Worm (Caenorhabditis elegans): ENCODE measurements around the gene C50A2.3.

Gene C50A2.3

DNA sequence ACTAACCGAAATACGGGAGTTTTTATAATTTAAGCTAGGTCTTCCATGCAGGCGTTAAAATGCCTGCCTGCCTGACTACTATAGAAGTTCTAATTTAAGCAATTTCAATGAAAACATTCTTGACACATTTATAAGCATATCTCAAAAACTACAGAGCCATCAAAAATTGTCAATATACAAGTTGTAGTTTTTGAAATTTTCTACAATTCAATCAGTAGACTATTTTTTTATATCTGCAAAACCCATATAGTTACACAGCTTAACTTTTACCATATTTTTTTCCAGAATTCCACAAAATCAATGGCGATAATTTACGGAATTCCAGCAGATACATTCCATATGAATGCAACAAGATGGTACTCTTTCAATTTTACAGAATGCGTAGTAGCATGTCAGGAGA lies 5.3 kb upstream of the C50A2.3 start, which contains the start of gene C50A2.7:
TSS of gene C50A2.7 (plus strand) at position 301 of the 400 bp plus-strand sequence.
- TF ChIP-seq ZK546.5 (tag; optimal IDR thresholded peaks at IDR 0.05), result no peak
- no peak for TF ChIP-seq egl-27 (tag; optimal IDR thresholded peaks at IDR 0.05)
- no peak for TF ChIP-seq fkh-10 (GFP tag; optimal IDR thresholded peaks at IDR 0.05)
- TF ChIP-seq nhr-12 (tag; optimal IDR thresholded peaks at IDR 0.05), result no peak
- no peak for TF ChIP-seq nhr-237 (tag; optimal IDR thresholded peaks at IDR 0.05)
- TF ChIP-seq fos-1 (tag; optimal IDR thresholded peaks at IDR 0.05), result no peak
- TF ChIP-seq ceh-9 (tag; optimal IDR thresholded peaks at IDR 0.05), result no peak
- no peak for TF ChIP-seq fkh-2 (tag; optimal IDR thresholded peaks at IDR 0.05)
- TF ChIP-seq nhr-11 (tag; optimal IDR thresholded peaks at IDR 0.05), result no peak
- no peak for TF ChIP-seq nfya-1 (tag; optimal IDR thresholded peaks at IDR 0.05; ENCODE audit: insufficient read depth)

DNA sequence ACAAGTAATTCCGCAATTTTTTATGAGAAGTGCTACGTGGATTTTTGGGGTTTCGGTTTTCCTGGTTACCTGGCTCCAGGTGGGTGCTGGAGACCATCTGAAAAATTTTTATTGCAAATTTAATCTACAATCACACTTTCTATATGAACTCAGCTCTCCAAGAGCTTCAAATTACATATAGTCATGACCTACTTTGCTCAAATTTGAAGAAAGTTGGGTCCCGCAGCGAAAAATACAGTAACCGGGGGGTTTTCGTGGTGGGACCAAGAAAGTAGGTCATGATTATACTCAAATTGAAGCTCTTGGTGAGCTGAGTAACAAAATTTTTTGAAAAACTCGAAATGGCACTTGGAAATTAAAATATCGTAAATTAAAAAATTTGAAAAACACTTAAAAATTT lies 2.6 kb upstream of the C50A2.3 start, which contains the start of gene ets-8:
TSS of gene ets-8 (minus strand) at position 101 of the 400 bp plus-strand sequence.
- TF ChIP-seq eor-1 (tag; optimal IDR thresholded peaks at IDR 0.05), result no peak
- no peak for TF ChIP-seq nhr-67 (tag; optimal IDR thresholded peaks at IDR 0.05)
- TF ChIP-seq ama-1 (optimal IDR thresholded peaks at IDR 0.05), result no peak
- no peak for TF ChIP-seq fos-1 (tag; optimal IDR thresholded peaks at IDR 0.05)
- TF ChIP-seq ceh-16 (tag; optimal IDR thresholded peaks at IDR 0.05), result no peak
- TF ChIP-seq lin-15B (tag; optimal IDR thresholded peaks at IDR 0.05), result no peak
- TF ChIP-seq nhr-12 (tag; optimal IDR thresholded peaks at IDR 0.05), result no peak
- no peak for TF ChIP-seq nhr-11 (tag; optimal IDR thresholded peaks at IDR 0.05)
- TF ChIP-seq nhr-28 (tag; optimal IDR thresholded peaks at IDR 0.05), result no peak
- TF ChIP-seq egl-5 (tag; optimal IDR thresholded peaks at IDR 0.05), result no peak
- TF ChIP-seq ceh-28 (tag; optimal IDR thresholded peaks at IDR 0.05), result no peak
- no peak for TF ChIP-seq skn-1 (tag; optimal IDR thresholded peaks at IDR 0.05)
- no peak for TF ChIP-seq mml-1 (tag; optimal IDR thresholded peaks at IDR 0.05)
- no peak for TF ChIP-seq elt-3 (tag; optimal IDR thresholded peaks at IDR 0.05)
- TF ChIP-seq tbx-2 (tag; optimal IDR thresholded peaks at IDR 0.05), result no peak
- TF ChIP-seq nhr-237 (tag; optimal IDR thresholded peaks at IDR 0.05), result no peak
- no peak for TF ChIP-seq daf-12 (tag; optimal IDR thresholded peaks at IDR 0.05)
- no peak for TF ChIP-seq hmg-11 (tag; optimal IDR thresholded peaks at IDR 0.05)

DNA sequence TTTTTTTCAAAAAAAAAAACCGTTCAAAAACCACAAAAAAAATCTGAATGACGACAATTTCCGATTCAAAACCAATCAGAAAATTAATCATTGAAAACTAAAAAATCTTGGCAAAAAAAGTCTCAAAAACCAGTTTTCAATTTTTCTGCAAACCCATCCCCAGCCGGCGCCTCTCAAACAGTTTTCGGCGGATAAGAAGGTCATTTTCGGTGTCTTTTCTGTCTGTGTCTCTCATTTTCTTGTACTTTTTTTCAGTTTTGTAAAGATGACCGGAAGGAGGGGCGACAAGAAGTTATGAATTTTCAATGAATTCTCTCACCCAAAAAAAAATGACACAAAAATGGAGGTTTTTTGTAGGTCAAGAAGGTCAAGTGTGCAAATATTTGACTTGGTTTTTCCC lies 2.6 kb downstream of the C50A2.3 start:
- TF ChIP-seq ZK546.5 (tag; optimal IDR thresholded peaks at IDR 0.05) (no peak), nhr-25 (tag; optimal IDR thresholded peaks at IDR 0.05) (peak; percentile 29)

DNA sequence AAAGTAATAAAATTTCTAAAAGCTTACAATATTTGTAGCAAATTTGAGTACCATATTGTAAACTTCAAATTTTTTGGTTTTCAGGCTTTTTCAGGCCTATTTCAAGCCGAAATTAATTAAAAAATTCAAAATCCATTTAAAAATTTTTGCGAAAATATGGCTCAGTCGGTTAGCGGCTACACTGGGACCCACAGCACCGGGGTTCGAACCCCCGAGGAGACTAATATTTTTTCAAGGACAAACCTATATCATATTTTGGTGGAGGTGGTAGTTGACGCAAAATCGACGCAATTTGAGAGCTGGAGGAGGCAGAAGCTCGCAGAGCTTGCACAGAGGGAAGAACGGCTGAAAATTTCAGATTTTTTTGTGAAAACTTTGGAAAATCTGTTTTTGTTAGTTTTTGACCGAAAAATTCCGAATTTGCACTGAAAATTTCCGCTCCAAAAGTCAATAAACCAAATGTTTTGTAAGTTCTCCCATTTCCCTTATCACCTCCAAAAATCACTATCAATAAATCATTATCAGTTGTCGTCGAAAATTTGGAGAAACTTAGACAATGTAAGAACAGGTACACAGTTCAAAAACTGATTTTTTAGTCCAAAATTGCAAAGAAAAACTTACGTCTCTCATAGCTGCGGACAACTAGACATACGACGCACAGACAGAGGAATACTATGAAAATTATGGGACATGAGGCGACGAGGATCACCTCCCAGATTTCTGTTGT lies 9.2 kb downstream of the C50A2.3 start:
- TF ChIP-seq elt-2 (tag; optimal IDR thresholded peaks at IDR 0.05) (peak; percentile 75), fkh-2 (tag; optimal IDR thresholded peaks at IDR 0.05) (no peak), R02D3.7 (tag; optimal IDR thresholded peaks at IDR 0.05) (no peak), pha-4 (tag; optimal IDR thresholded peaks at IDR 0.05) (peak; percentile 21), pqm-1 (tag; optimal IDR thresholded peaks at IDR 0.05) (peak; percentile 53)

DNA sequence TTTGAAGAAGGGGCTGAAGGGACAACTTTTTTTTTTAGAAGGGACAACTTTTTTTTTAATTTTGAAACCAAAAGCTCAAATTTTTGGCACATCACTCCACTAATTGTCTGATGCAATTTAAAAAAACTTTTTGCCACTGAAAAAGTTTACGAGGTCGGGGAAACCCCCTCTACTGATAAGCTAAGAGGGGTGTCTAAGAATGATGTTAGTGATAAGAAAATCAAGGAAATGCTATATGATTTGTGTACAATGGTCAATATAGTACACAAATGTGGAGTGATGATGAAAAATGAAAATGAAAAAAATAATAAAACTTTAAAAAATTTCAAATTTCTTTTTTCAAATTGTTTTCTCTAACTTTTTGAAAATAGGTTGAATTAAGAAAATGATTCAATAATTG lies 10.2 kb downstream of the C50A2.3 start:
- TF ChIP-seq pqm-1 (tag; optimal IDR thresholded peaks at IDR 0.05) (peak; percentile 92), elt-2 (tag; optimal IDR thresholded peaks at IDR 0.05) (peak; percentile 90), unc-39 (tag; optimal IDR thresholded peaks at IDR 0.05) (no peak), snpc-4 (tag; optimal IDR thresholded peaks at IDR 0.05) (no peak), nhr-28 (tag; optimal IDR thresholded peaks at IDR 0.05) (no peak), lin-39 (tag; optimal IDR thresholded peaks at IDR 0.05) (no peak), ZK546.5 (tag; optimal IDR thresholded peaks at IDR 0.05) (no peak), pha-4 (tag; optimal IDR thresholded peaks at IDR 0.05) (peak; percentile 60), R02D3.7 (tag; optimal IDR thresholded peaks at IDR 0.05) (no peak)

DNA sequence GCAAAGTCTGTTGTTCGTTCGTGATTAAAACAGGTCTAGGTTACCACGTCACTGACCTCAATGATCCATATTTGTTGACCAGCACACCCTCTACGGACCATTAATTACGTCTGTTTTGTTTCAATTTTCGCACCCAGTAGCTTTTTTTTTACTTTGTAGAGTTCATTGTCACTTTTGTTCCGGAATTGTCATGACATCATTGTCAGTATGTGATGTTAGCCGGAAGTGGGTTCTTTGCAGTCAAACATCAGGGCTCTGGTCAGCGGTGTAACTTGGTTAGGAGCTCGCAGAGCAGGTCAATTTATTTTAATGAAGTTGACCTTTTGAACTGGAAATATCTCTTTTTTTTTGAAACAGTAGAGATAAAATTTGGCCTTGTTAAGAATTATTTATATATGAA lies 21.2 kb downstream of the C50A2.3 start, which contains the start of gene C44B12.6:
TSS of gene C44B12.6 (minus strand) at position 101 of the 400 bp plus-strand sequence.
- TF ChIP-seq zag-1 (tag; optimal IDR thresholded peaks at IDR 0.05), result no peak
- TF ChIP-seq nhr-43 (tag; optimal IDR thresholded peaks at IDR 0.05; ENCODE audit: poor library complexity, severe bottlenecking), result no peak
- TF ChIP-seq ZK546.5 (tag; optimal IDR thresholded peaks at IDR 0.05), result no peak
- TF ChIP-seq nfya-1 (tag; optimal IDR thresholded peaks at IDR 0.05; ENCODE audit: insufficient read depth), result no peak
- TF ChIP-seq skn-1 (tag; optimal IDR thresholded peaks at IDR 0.05), result no peak
- TF ChIP-seq ceh-28 (tag; optimal IDR thresholded peaks at IDR 0.05), result no peak
- no peak for TF ChIP-seq R02D3.7 (tag; optimal IDR thresholded peaks at IDR 0.05)
- no peak for TF ChIP-seq ztf-4 (tag; optimal IDR thresholded peaks at IDR 0.05)
- TF ChIP-seq elt-2 (tag; optimal IDR thresholded peaks at IDR 0.05), result no peak
- no peak for TF ChIP-seq mdl-1 (tag; optimal IDR thresholded peaks at IDR 0.05)
- no peak for TF ChIP-seq nhr-77 (tag; optimal IDR thresholded peaks at IDR 0.05)
